Fruit fly (Drosophila melanogaster): Measurements from ENCODE around the gene mus304.

- TF ChIP-seq OdsH (GFP tag; optimal IDR thresholded peaks at IDR 0.05) (no peak), CG32006 (GFP tag; optimal IDR thresholded peaks at IDR 0.05) (peak; percentile 67), CG6163 (GFP tag; IDR thresholded peaks at IDR 0.05) (no peak), Eip93F (GFP tag; optimal IDR thresholded peaks at IDR 0.05) (no peak), Lpt (GFP tag; optimal IDR thresholded peaks at IDR 0.05) (no peak), net (GFP tag; optimal IDR thresholded peaks at IDR 0.05) (no peak), ss (GFP tag; optimal IDR thresholded peaks at IDR 0.05) (no peak), achi (GFP tag; optimal IDR thresholded peaks at IDR 0.05) (no peak), Hr4 (GFP tag; optimal IDR thresholded peaks at IDR 0.05) (peak; percentile 38), CG11902 (GFP tag; optimal IDR thresholded peaks at IDR 0.05) (no peak), svp (GFP tag) (no peak), Hr39 (GFP tag; optimal IDR thresholded peaks at IDR 0.05) (no peak), Sox102F (GFP tag; optimal IDR thresholded peaks at IDR 0.05) (no peak)
These were observed 15.7 kb upstream of the mus304 start for dm6 chr3L:18093875-18094274.
